Fruit fly (Drosophila melanogaster) whole organism, pupa: Measurements from ENCODE around the gene CG3198.

Experiments
- CG14655 ChIP-seq: fragments of 200-800 bp; sonication (Bioruptor generic); optimal IDR thresholded peaks from 3 replicates; lab custom pipeline; 2017; ENCODE audit warnings: mild to moderate bottlenecking, missing biosample characterization, missing genetic modification reagents, missing genetic modification characterization
- CG34367 ChIP-seq: fragments of 200-800 bp; sonication (Bioruptor generic); optimal IDR thresholded peaks from 2 replicates; lab custom pipeline; 2018; ENCODE audit warnings: missing biosample characterization, mild to moderate bottlenecking, missing genetic modification characterization
- CG4496 ChIP-seq: fragments of 200-800 bp; sonication (Bioruptor generic); IDR thresholded peaks from 3 replicates; pipeline ENCODE4 v1.3.6; 2022; ENCODE audit warnings: missing biosample characterization, missing genetic modification characterization
- CG9948 ChIP-seq: fragments of 200-800 bp; sonication (Bioruptor generic); optimal IDR thresholded peaks from 2 replicates; lab custom pipeline; 2018; ENCODE audit warnings: missing biosample characterization, mild to moderate bottlenecking, missing genetic modification characterization, moderate library complexity
- EcR ChIP-seq: fragments of 200-800 bp; sonication (Bioruptor generic); optimal IDR thresholded peaks from 3 replicates; lab custom pipeline; 2019; ENCODE audit warnings: missing biosample characterization, missing genetic modification characterization, mild to moderate bottlenecking, moderate library complexity, missing genetic modification reagents
- Ets98B ChIP-seq: fragments of 200-800 bp; sonication (Bioruptor generic); IDR thresholded peaks from 2 replicates; pipeline ENCODE4 v1.3.6; 2022; ENCODE audit warnings: missing biosample characterization, missing genetic modification characterization

DNA sequence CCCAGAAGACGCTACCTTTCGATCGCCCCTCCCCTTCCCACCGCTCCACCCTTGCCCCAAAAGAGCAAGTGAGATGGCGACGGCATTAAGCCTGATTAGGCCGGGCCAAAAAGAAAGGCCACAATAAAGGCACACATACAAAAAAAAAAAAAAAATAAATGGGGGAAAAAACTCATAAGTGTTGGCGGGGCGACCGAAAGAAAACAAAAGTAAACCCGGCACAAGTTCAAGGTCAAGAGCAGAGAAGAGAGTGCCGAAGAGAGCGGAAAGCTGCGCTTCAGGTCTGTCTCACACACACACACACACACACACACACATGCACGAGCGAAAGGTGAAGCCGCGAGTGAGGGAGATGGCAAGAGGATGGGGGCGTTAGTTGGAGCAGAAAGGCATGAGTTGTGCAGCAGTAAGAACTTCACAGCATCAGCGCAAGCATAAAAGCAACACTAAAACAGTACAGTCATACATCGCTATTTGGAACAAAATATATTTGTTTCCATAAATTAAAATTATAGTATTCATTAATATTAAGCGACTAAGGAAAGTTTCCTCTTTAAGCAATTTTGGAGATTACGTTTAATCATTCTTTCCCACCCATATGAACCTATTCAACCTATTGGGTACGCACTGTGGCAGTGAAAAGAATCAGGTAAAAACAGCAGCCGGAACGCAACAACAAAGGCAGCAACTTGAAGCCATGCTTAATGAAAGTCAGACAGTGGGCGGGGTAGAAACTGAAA, 49.6 kb downstream of the CG3198 start:
- TF ChIP-seq CG34367 (tag; lab: Kevin White, UChicago) = peak; percentile 54
- TF ChIP-seq CG4496 = peak; percentile 66
- TF ChIP-seq EcR (GFP tag; lab: Kevin White, UChicago) = peak; percentile 86
- peak; percentile 63 for TF ChIP-seq CG9948 (tag; lab: Kevin White, UChicago)
- TF ChIP-seq CG14655 (GFP tag; lab: Kevin White, UChicago) = peak; percentile 78
- TF ChIP-seq Ets98B = peak; percentile 34; the same call in 1 of the 2 replicates
